Worm (Caenorhabditis elegans) whole organism, early embryonic: ENCODE results near the gene Y55F3BR.6.

Experiments used
- B0310.2 ChIP-seq: sonication (generic microtip); optimal IDR thresholded peaks from 2 replicates; lab custom pipeline; 2016; ENCODE audit warnings: mild to moderate bottlenecking, missing genetic modification characterization, missing compliant biosample characterization
- F13C5.2 ChIP-seq: sonication (generic microtip); optimal IDR thresholded peaks from 2 replicates; lab custom pipeline; 2017; ENCODE audit warnings: mild to moderate bottlenecking, missing genetic modification characterization, inconsistent platforms, missing compliant biosample characterization
- ama-1 ChIP-seq: fragments of 150-350 bp; optimal IDR thresholded peaks from 2 replicates; lab custom pipeline; 2014
- ceh-13 ChIP-seq: fragments of 200-800 bp; sonication (Bioruptor generic); optimal IDR thresholded peaks from 2 replicates; lab custom pipeline; 2018; ENCODE audit warnings: mild to moderate bottlenecking, missing genetic modification characterization, missing compliant biosample characterization
- ceh-36 ChIP-seq: sonication (generic microtip); optimal IDR thresholded peaks from 2 replicates; lab custom pipeline; 2016; ENCODE audit warnings: missing genetic modification characterization, inconsistent platforms, missing compliant biosample characterization
- ets-7 ChIP-seq: sonication (generic microtip); optimal IDR thresholded peaks from 2 replicates; lab custom pipeline; 2016; ENCODE audit warnings: missing genotype, missing genetic modification characterization, missing compliant biosample characterization
- flt-1 ChIP-seq: fragments of 200-800 bp; sonication (Bioruptor generic); IDR thresholded peaks from 2 replicates; pipeline ENCODE4 v1.3.6; 2022; ENCODE audit warnings: missing genetic modification characterization, missing compliant biosample characterization
- hmbx-1 ChIP-seq: sonication (generic microtip); optimal IDR thresholded peaks from 2 replicates; lab custom pipeline; 2016; ENCODE audit warnings: mild to moderate bottlenecking, missing genetic modification characterization, missing compliant biosample characterization
- hmg-4 ChIP-seq: fragments of 200-800 bp; sonication (Bioruptor generic); optimal IDR thresholded peaks from 2 replicates; lab custom pipeline; 2018; ENCODE audit warnings: mild to moderate bottlenecking, missing genetic modification characterization, missing compliant biosample characterization
- hnd-1 ChIP-seq: sonication (generic microtip); optimal IDR thresholded peaks from 2 replicates; lab custom pipeline; 2016; ENCODE audit warnings: missing genetic modification characterization, missing compliant biosample characterization
- scrt-1 ChIP-seq: fragments of 200-800 bp; sonication (Bioruptor generic); IDR thresholded peaks from 2 replicates; pipeline ENCODE4 v1.3.6; 2022; ENCODE audit warnings: missing genetic modification characterization, missing compliant biosample characterization
- sea-1 ChIP-seq: fragments of 200-800 bp; sonication (Bioruptor generic); conservative IDR thresholded peaks from 2 replicates; pipeline ENCODE4 v1.3.6; 2022; ENCODE audit warnings: missing genetic modification characterization, missing compliant biosample characterization
- tbx-37 ChIP-seq: fragments of 200-800 bp; sonication (Bioruptor generic); conservative IDR thresholded peaks from 2 replicates; pipeline ENCODE4 v1.3.6; 2022; ENCODE audit warnings: missing genetic modification reagents, missing genetic modification characterization, missing compliant biosample characterization
- tra-4 ChIP-seq: sonication (generic microtip); optimal IDR thresholded peaks from 2 replicates; lab custom pipeline; 2017; ENCODE audit warnings: missing genetic modification characterization, missing compliant biosample characterization

ce11 chrIV:829691-830090 is 12.2 kb downstream of the Y55F3BR.6 start:
- no peak for TF ChIP-seq ceh-13
- no peak for TF ChIP-seq tra-4 (tag; lab: Kevin White, UChicago)
- TF ChIP-seq flt-1 = no peak
- TF ChIP-seq ets-7 = no peak
- TF ChIP-seq hnd-1 = no peak
- no peak for TF ChIP-seq F13C5.2 (tag; lab: Kevin White, UChicago)
- no peak for TF ChIP-seq B0310.2 (tag; lab: Kevin White, UChicago)
- no peak for TF ChIP-seq tbx-37
- TF ChIP-seq scrt-1 (GFP tag; lab: Robert Waterston, UW) = no peak
- TF ChIP-seq ama-1 (lab: Kevin White, UChicago) = no peak
- TF ChIP-seq hmbx-1 (tag; lab: Kevin White, UChicago) = no peak
- TF ChIP-seq hmg-4 = no peak
- TF ChIP-seq ceh-36 (tag; lab: Kevin White, UChicago) = no peak
- TF ChIP-seq sea-1 (GFP tag; lab: Robert Waterston, UW) = no peak
